Worm (Caenorhabditis elegans) whole organism, L4/young adult: ENCODE measurements around the gene dod-21.

Source experiments
- W03F9.2 ChIP-seq: fragments of 150-350 bp; optimal IDR thresholded peaks from 2 replicates; lab custom pipeline; 2014; ENCODE audit warnings: missing biosample characterization, missing genetic modification characterization
- dao-5 ChIP-seq: sonication (generic microtip); optimal IDR thresholded peaks from 2 replicates; lab custom pipeline; 2016; ENCODE audit warnings: missing genotype, missing genetic modification characterization, moderate library complexity, missing compliant biosample characterization

- TF ChIP-seq dao-5 (no peak), W03F9.2 (tag; lab: Kevin White, UChicago) (no peak)
Observed at ce11 chrIV:12967303-12967702, 30.8 kb downstream of the dod-21 start.
